Worm (Caenorhabditis elegans) whole organism, early embryonic: ENCODE measurements around the gene ttr-28.

Experiments
- B0310.2 ChIP-seq: sonication (generic microtip); optimal IDR thresholded peaks from 2 replicates; lab custom pipeline; 2016; ENCODE audit warnings: mild to moderate bottlenecking, missing genetic modification characterization, missing compliant biosample characterization
- ama-1 ChIP-seq: fragments of 150-350 bp; optimal IDR thresholded peaks from 2 replicates; lab custom pipeline; 2014
- flt-1 ChIP-seq: fragments of 200-800 bp; sonication (Bioruptor generic); IDR thresholded peaks from 2 replicates; pipeline ENCODE4 v1.3.6; 2022; ENCODE audit warnings: missing genetic modification characterization, missing compliant biosample characterization
- hmbx-1 ChIP-seq: sonication (generic microtip); optimal IDR thresholded peaks from 2 replicates; lab custom pipeline; 2016; ENCODE audit warnings: mild to moderate bottlenecking, missing genetic modification characterization, missing compliant biosample characterization
- hmg-4 ChIP-seq: fragments of 200-800 bp; sonication (Bioruptor generic); optimal IDR thresholded peaks from 2 replicates; lab custom pipeline; 2018; ENCODE audit warnings: mild to moderate bottlenecking, missing genetic modification characterization, missing compliant biosample characterization
- pes-1 ChIP-seq: fragments of 200-800 bp; sonication (Bioruptor generic); IDR thresholded peaks from 2 replicates; pipeline ENCODE4 v1.3.6; 2022; ENCODE audit warnings: missing genetic modification reagents, missing genetic modification characterization, missing compliant biosample characterization
- scrt-1 ChIP-seq: fragments of 200-800 bp; sonication (Bioruptor generic); IDR thresholded peaks from 2 replicates; pipeline ENCODE4 v1.3.6; 2022; ENCODE audit warnings: missing genetic modification characterization, missing compliant biosample characterization
- tbx-11 ChIP-seq: fragments of 200-800 bp; sonication (Bioruptor generic); IDR thresholded peaks from 2 replicates; pipeline ENCODE4 v1.3.6; 2022; ENCODE audit warnings: missing genetic modification characterization, missing compliant biosample characterization
- tbx-37 ChIP-seq: fragments of 200-800 bp; sonication (Bioruptor generic); conservative IDR thresholded peaks from 2 replicates; pipeline ENCODE4 v1.3.6; 2022; ENCODE audit warnings: missing genetic modification reagents, missing genetic modification characterization, missing compliant biosample characterization

DNA sequence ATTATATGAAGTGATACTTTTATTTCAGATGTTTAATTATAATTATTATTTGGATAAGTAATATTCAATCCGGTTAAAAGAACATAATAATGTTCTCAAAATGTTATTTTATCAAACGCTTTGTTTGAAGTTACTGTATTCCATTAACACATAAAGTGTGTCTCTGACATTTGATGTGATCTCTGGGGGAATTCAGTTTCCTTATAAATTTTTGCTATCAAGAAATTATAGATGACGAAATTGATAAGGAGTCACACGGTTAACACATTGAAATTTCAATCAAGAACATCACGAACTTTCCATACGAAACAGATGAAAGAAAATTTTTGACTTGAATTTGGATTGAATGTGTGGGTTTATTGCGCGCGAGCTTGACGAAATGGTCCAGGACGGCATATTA lies 16.7 kb upstream of the ttr-28 start:
- no peak for TF ChIP-seq ama-1 (lab: Kevin White, UChicago)
- TF ChIP-seq hmbx-1 (tag; lab: Kevin White, UChicago) = no peak
- TF ChIP-seq tbx-37 (GFP tag; lab: Robert Waterston, UW) = no peak
- no peak for TF ChIP-seq tbx-11 (GFP tag; lab: Robert Waterston, UW)
- no peak for TF ChIP-seq B0310.2 (tag; lab: Kevin White, UChicago)
- TF ChIP-seq flt-1 (GFP tag; lab: Robert Waterston, UW) = no peak
- no peak for TF ChIP-seq pes-1 (GFP tag; lab: Robert Waterston, UW)
- no peak for TF ChIP-seq scrt-1 (GFP tag; lab: Robert Waterston, UW)
- no peak for TF ChIP-seq hmg-4
